Fruit fly (Drosophila melanogaster) whole organism, embryonic: Measurements from ENCODE around the gene drn.
A peak's percentile ranks its signal among the peaks of the same experiment; 100 is the strongest.

Experiments used
- ATbp ChIP-seq: fragments of 200-800 bp; sonication (Bioruptor generic); optimal IDR thresholded peaks from 2 replicates; lab custom pipeline; 2017; ENCODE audit warnings: missing biosample characterization, mild to moderate bottlenecking, missing genetic modification characterization, missing genetic modification reagents
- Antp ChIP-seq: fragments of 200-800 bp; sonication (Bioruptor generic); optimal IDR thresholded peaks from 3 replicates; lab custom pipeline; 2016; ENCODE audit warnings: missing biosample characterization, missing genetic modification characterization
- Asciz ChIP-seq: fragments of 200-800 bp; sonication (Bioruptor generic); optimal IDR thresholded peaks from 2 replicates; lab custom pipeline; 2017; ENCODE audit warnings: missing biosample characterization, mild to moderate bottlenecking, missing genetic modification characterization, missing genetic modification reagents
- Atf6 ChIP-seq: fragments of 200-800 bp; sonication (Bioruptor generic); IDR thresholded peaks from 2 replicates; pipeline ENCODE4 v1.3.6; 2022; ENCODE audit warnings: missing biosample characterization, missing genetic modification characterization
- Blimp-1 ChIP-seq: fragments of 200-800 bp; sonication (Bioruptor generic); optimal IDR thresholded peaks from 3 replicates; lab custom pipeline; 2018; ENCODE audit warnings: missing biosample characterization, missing genetic modification characterization, mild to moderate bottlenecking, moderate library complexity, missing genetic modification reagents
- CG1024 ChIP-seq: fragments of 200-800 bp; sonication (Bioruptor generic); IDR thresholded peaks from 2 replicates; pipeline ENCODE4 v1.3.6; 2022; ENCODE audit warnings: missing biosample characterization, missing genetic modification characterization
- CG10274 ChIP-seq: fragments of 200-800 bp; sonication (Bioruptor generic); optimal IDR thresholded peaks from 3 replicates; lab custom pipeline; 2017; ENCODE audit warnings: missing biosample characterization, mild to moderate bottlenecking, missing genetic modification characterization
- CG10321 ChIP-seq: fragments of 200-800 bp; sonication (Bioruptor generic); IDR thresholded peaks from 2 replicates; pipeline ENCODE4 v1.3.6; 2022; ENCODE audit warnings: missing biosample characterization, missing genetic modification characterization
- CG11456 ChIP-seq: fragments of 200-800 bp; sonication (Bioruptor generic); IDR thresholded peaks from 3 replicates; pipeline ENCODE4 v1.3.6; 2022; ENCODE audit warnings: missing biosample characterization, missing genetic modification characterization
- CG11504 ChIP-seq: fragments of 200-800 bp; sonication (Bioruptor generic); optimal IDR thresholded peaks from 3 replicates; lab custom pipeline; 2019; ENCODE audit warnings: missing biosample characterization, mild to moderate bottlenecking, missing genetic modification characterization, moderate library complexity
- CG12155 ChIP-seq: fragments of 200-800 bp; sonication (Bioruptor generic); optimal IDR thresholded peaks from 3 replicates; lab custom pipeline; 2016; ENCODE audit warnings: missing biosample characterization, missing genetic modification characterization
- CG15073 ChIP-seq: fragments of 200-800 bp; sonication (Bioruptor generic); optimal IDR thresholded peaks from 2 replicates; lab custom pipeline; 2016; ENCODE audit warnings: missing biosample characterization, missing genetic modification characterization
- CG17361 ChIP-seq: fragments of 200-800 bp; sonication (Bioruptor generic); IDR thresholded peaks from 3 replicates; pipeline ENCODE4 v1.3.6; 2022; ENCODE audit warnings: missing biosample characterization, missing genetic modification characterization
- CG17568 ChIP-seq: fragments of 200-800 bp; sonication (Bioruptor generic); optimal IDR thresholded peaks from 2 replicates; lab custom pipeline; 2018; ENCODE audit warnings: missing biosample characterization, mild to moderate bottlenecking, missing genetic modification characterization, moderate library complexity
- CG18599 ChIP-seq: fragments of 200-800 bp; sonication (Bioruptor generic); optimal IDR thresholded peaks from 3 replicates; lab custom pipeline; 2017; ENCODE audit warnings: missing biosample characterization, missing genetic modification characterization, mild to moderate bottlenecking, moderate library complexity, missing genetic modification reagents
- CG30431 ChIP-seq: fragments of 200-800 bp; sonication (Bioruptor generic); optimal IDR thresholded peaks from 2 replicates; lab custom pipeline; 2017; ENCODE audit warnings: missing biosample characterization, missing genetic modification characterization
- CG3163 ChIP-seq: fragments of 200-800 bp; sonication (Bioruptor generic); optimal IDR thresholded peaks from 3 replicates; lab custom pipeline; 2016; ENCODE audit warnings: missing biosample characterization, missing genetic modification characterization
- CG32532 ChIP-seq: fragments of 200-800 bp; sonication (Bioruptor generic); IDR thresholded peaks from 2 replicates; pipeline ENCODE4 v1.3.6; 2022; ENCODE audit warnings: missing biosample characterization, missing genetic modification characterization
- CG3726 ChIP-seq: fragments of 200-800 bp; sonication (Bioruptor generic); IDR thresholded peaks from 3 replicates; pipeline ENCODE4, ENCODE4 v1.3.6; 2022; ENCODE audit warnings: missing biosample characterization, missing genetic modification characterization
- CG7987 ChIP-seq: fragments of 200-800 bp; sonication (Bioruptor generic); optimal IDR thresholded peaks from 2 replicates; lab custom pipeline; 2018; ENCODE audit warnings: missing biosample characterization, mild to moderate bottlenecking, missing genetic modification characterization, moderate library complexity
- CG9215 ChIP-seq: fragments of 200-800 bp; sonication (Bioruptor generic); IDR thresholded peaks from 2 replicates; pipeline ENCODE4 v1.3.6; 2022; ENCODE audit warnings: missing biosample characterization, missing genetic modification characterization
- Drgx ChIP-seq: fragments of 200-800 bp; sonication (Bioruptor generic); IDR thresholded peaks from 2 replicates; pipeline ENCODE4 v1.3.6; 2022; ENCODE audit warnings: missing biosample characterization, missing genetic modification characterization
- E2f2 ChIP-seq: fragments of 200-800 bp; sonication (Bioruptor generic); IDR thresholded peaks from 2 replicates; pipeline ENCODE4 v1.3.6; 2022; ENCODE audit warnings: missing biosample characterization, missing genetic modification characterization
- HHEX ChIP-seq: fragments of 200-800 bp; sonication (Bioruptor generic); optimal IDR thresholded peaks from 3 replicates; lab custom pipeline; 2017; ENCODE audit warnings: missing biosample characterization, mild to moderate bottlenecking, missing genetic modification characterization, missing genetic modification reagents
- Hmr ChIP-seq: fragments of 200-800 bp; sonication (Bioruptor generic); optimal IDR thresholded peaks from 3 replicates; lab custom pipeline; 2017; ENCODE audit warnings: mild to moderate bottlenecking, missing biosample characterization, missing genetic modification reagents, missing genetic modification characterization
- Hmx ChIP-seq: fragments of 200-800 bp; sonication (Bioruptor generic); optimal IDR thresholded peaks from 2 replicates; lab custom pipeline; 2016; ENCODE audit warnings: missing biosample characterization, missing genetic modification characterization
- MESR4 ChIP-seq: fragments of 200-800 bp; sonication (Bioruptor generic); optimal IDR thresholded peaks from 2 replicates; lab custom pipeline; 2018; ENCODE audit warnings: missing biosample characterization, mild to moderate bottlenecking, missing genetic modification characterization, moderate library complexity
- Med ChIP-seq: fragments of 200-800 bp; sonication (Bioruptor generic); peaks from one replicate; lab custom pipeline; 2016; ENCODE audit warnings: missing biosample characterization, missing genetic modification characterization, mild to moderate bottlenecking, inconsistent platforms, moderate library complexity
- Meics ChIP-seq: fragments of 200-800 bp; sonication (Bioruptor generic); optimal IDR thresholded peaks from 2 replicates; lab custom pipeline; 2017; ENCODE audit warnings: missing biosample characterization, mild to moderate bottlenecking, missing genetic modification characterization
- Vsx1 ChIP-seq: fragments of 200-800 bp; sonication (Bioruptor generic); optimal IDR thresholded peaks from 2 replicates; lab custom pipeline; 2017; ENCODE audit warnings: missing biosample characterization, mild to moderate bottlenecking, missing genetic modification characterization, missing genetic modification reagents
- Xbp1 ChIP-seq: fragments of 200-800 bp; sonication (Bioruptor generic); optimal IDR thresholded peaks from 3 replicates; lab custom pipeline; 2016; ENCODE audit warnings: missing biosample characterization, mild to moderate bottlenecking, missing genetic modification characterization
- Xrp1 ChIP-seq: fragments of 200-800 bp; sonication (Bioruptor generic); IDR thresholded peaks from 2 replicates; pipeline ENCODE4 v1.3.6; 2022; ENCODE audit warnings: missing biosample characterization, missing genetic modification characterization
- ash1 ChIP-seq: fragments of 200-800 bp; sonication (Bioruptor generic); optimal IDR thresholded peaks from 2 replicates; lab custom pipeline; 2018; ENCODE audit warnings: missing biosample characterization, mild to moderate bottlenecking, missing genetic modification characterization
- br ChIP-seq: fragments of >200 bp; optimal IDR thresholded peaks from 2 replicates; lab custom pipeline; 2017
- bsh ChIP-seq, 2 experiments: fragments of 200-800 bp; sonication (Bioruptor generic); optimal IDR thresholded peaks; 2 replicates each; lab custom pipeline; 2017 to 2018; ENCODE audit warnings: mild to moderate bottlenecking in 2 of 2, missing biosample characterization in 2 of 2, missing genetic modification characterization in 2 of 2, moderate library complexity in 1 of 2
- cad ChIP-seq: fragments of >200 bp; optimal IDR thresholded peaks from 2 replicates; lab custom pipeline; 2017; ENCODE audit warnings: missing biosample characterization, missing genetic modification characterization
- caup ChIP-seq: fragments of 200-800 bp; sonication (Bioruptor generic); optimal IDR thresholded peaks from 3 replicates; lab custom pipeline; 2017; ENCODE audit warnings: missing biosample characterization, mild to moderate bottlenecking, missing genetic modification characterization, moderate library complexity; ENCODE audit not compliant: severe bottlenecking
- dpn ChIP-seq, 2 experiments: fragments of 200-800 bp; sonication (Bioruptor generic); optimal IDR thresholded peaks; 3 replicates each; lab custom pipeline; 2016; ENCODE audit warnings: missing biosample characterization in 2 of 2, missing genetic modification characterization in 2 of 2
- esg ChIP-seq: fragments of 200-800 bp; sonication (Bioruptor generic); conservative IDR thresholded peaks from 2 replicates; pipeline ENCODE4 v1.3.6; 2022; ENCODE audit warnings: missing biosample characterization, missing genetic modification characterization
- exex ChIP-seq: fragments of 200-800 bp; sonication (Bioruptor generic); optimal IDR thresholded peaks from 4 replicates; lab custom pipeline; 2018; ENCODE audit warnings: missing biosample characterization, mild to moderate bottlenecking, missing genetic modification characterization, moderate library complexity
- gt ChIP-seq: fragments of 200-800 bp; sonication (Bioruptor generic); IDR thresholded peaks from 2 replicates; pipeline ENCODE4 v1.3.6; 2022; ENCODE audit warnings: missing biosample characterization, missing genetic modification characterization
- h ChIP-seq: fragments of >200 bp; optimal IDR thresholded peaks from 2 replicates; lab custom pipeline; 2017
- lilli ChIP-seq: fragments of 200-800 bp; sonication (Bioruptor generic); optimal IDR thresholded peaks from 3 replicates; lab custom pipeline; 2016; ENCODE audit warnings: missing biosample characterization, missing genetic modification characterization
- nom ChIP-seq: fragments of 200-800 bp; sonication (Bioruptor generic); optimal IDR thresholded peaks from 2 replicates; lab custom pipeline; 2017; ENCODE audit warnings: missing biosample characterization, missing genetic modification characterization, mild to moderate bottlenecking, moderate library complexity, missing genetic modification reagents
- pzg ChIP-seq: fragments of 200-800 bp; sonication (Bioruptor generic); optimal IDR thresholded peaks from 3 replicates; lab custom pipeline; 2018; ENCODE audit warnings: missing biosample characterization, mild to moderate bottlenecking, missing genetic modification characterization, moderate library complexity
- schlank ChIP-seq: fragments of 200-800 bp; sonication (Bioruptor generic); optimal IDR thresholded peaks from 2 replicates; lab custom pipeline; 2018; ENCODE audit warnings: missing biosample characterization, mild to moderate bottlenecking, missing genetic modification characterization
- scrt ChIP-seq: fragments of 200-800 bp; sonication (Bioruptor generic); optimal IDR thresholded peaks from 2 replicates; lab custom pipeline; 2018; ENCODE audit warnings: missing biosample characterization, mild to moderate bottlenecking, missing genetic modification characterization, moderate library complexity
- sd ChIP-seq: fragments of 200-800 bp; sonication (Bioruptor generic); optimal IDR thresholded peaks from 3 replicates; lab custom pipeline; 2018; ENCODE audit warnings: missing biosample characterization, mild to moderate bottlenecking, missing genetic modification characterization, moderate library complexity
- sens ChIP-seq: fragments of 200-800 bp; sonication (Bioruptor generic); peaks from one replicate; lab custom pipeline; 2016; ENCODE audit warnings: missing biosample characterization, missing genetic modification characterization
- tin ChIP-seq: fragments of 200-800 bp; sonication (Bioruptor generic); optimal IDR thresholded peaks from 3 replicates; lab custom pipeline; 2016; ENCODE audit warnings: missing biosample characterization, missing genetic modification characterization

drn gene

DNA sequence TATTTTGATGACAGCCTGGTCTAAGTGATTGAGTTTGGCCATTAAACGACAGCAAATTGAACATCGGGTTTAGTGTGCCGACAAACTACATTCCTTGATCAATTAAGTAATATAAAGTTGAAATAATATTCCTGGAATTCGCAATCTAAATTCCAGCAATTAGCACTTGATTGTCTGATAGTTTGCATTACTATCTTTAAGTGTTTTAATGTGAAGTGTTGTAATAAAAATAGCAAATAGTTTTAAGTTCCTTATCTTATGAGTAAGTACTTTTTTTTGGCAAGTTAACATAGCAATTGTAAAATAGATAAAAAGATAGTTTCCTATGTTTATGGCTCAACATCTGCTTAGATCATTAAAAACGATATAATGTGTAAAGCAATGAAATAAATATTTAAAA is 48.3 kb downstream of the drn start:
- no peak for TF ChIP-seq tin
- TF ChIP-seq scrt (GFP tag; lab: Kevin White, UChicago): no peak
- no peak for TF ChIP-seq Med (GFP tag; lab: Kevin White, UChicago)
- TF ChIP-seq CG11456 (GFP tag; lab: Robert Waterston, UW): no peak
- no peak for TF ChIP-seq cad
- TF ChIP-seq CG12155 (GFP tag; lab: Kevin White, UChicago): no peak
- no peak for TF ChIP-seq CG32532 (GFP tag; lab: Robert Waterston, UW)
- TF ChIP-seq CG3726 (GFP tag; lab: Robert Waterston, UW): no peak
- peak; percentile 52 for TF ChIP-seq exex (tag; lab: Kevin White, UChicago)
- peak; percentile 59 for TF ChIP-seq sd (tag; lab: Kevin White, UChicago)
- no peak for TF ChIP-seq CG30431
- no peak for TF ChIP-seq Antp
- TF ChIP-seq sens (GFP tag; lab: Kevin White, UChicago): no peak
- TF ChIP-seq h (lab: Kevin White, UChicago): no peak
- no peak for TF ChIP-seq CG10321 (GFP tag; lab: Robert Waterston, UW)

- TF ChIP-seq schlank (no peak), esg (GFP tag; lab: Robert Waterston, UW) (no peak), gt (no peak), nom (GFP tag; lab: Kevin White, UChicago) (peak; percentile 96), CG15073 (GFP tag; lab: Kevin White, UChicago) (no peak), lilli (GFP tag; lab: Kevin White, UChicago) (no peak), Atf6 (GFP tag; lab: Robert Waterston, UW) (0 out of 2 replicates have a peak, but pooled peaks have one; percentile 20), CG10274 (GFP tag; lab: Kevin White, UChicago) (no peak), Drgx (GFP tag; lab: Robert Waterston, UW) (peak; percentile 50; the same call in 1 of the 2 replicates), bsh (GFP tag; optimal IDR thresholded peaks at IDR 0.05; lab: Kevin White, UChicago) (peak in 1 of 2 experiments; percentile 72)
Measured at dm6 chr3R:9388972-9389371, 49.0 kb downstream of the drn start.

DNA sequence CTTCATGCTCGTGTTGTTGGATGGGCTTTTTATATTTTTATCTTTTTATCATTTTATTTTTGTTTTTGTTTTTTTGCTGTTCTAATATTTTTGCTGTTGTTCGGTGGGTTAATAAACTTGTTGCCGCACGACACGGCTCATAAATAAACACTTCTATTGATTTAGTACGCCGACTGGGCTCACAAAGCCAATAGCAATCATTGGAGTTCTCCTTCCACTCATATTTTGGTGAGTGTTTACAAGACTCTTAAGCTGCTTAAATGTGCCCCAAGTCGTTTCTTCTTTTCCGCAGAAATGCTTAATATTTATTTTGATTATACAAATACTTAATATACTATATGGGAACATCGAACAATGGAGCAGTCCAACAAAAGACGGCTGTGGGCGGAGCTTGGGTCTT is 50.2 kb downstream of the drn start:
- TF ChIP-seq Asciz (GFP tag; lab: Kevin White, UChicago): peak; percentile 4
- peak; percentile 6 for TF ChIP-seq CG11504 (tag; lab: Kevin White, UChicago)
- TF ChIP-seq pzg (GFP tag; lab: Kevin White, UChicago): no peak
- TF ChIP-seq CG17361 (GFP tag; lab: Robert Waterston, UW): 0 out of 3 replicates have a peak, but pooled peaks have one; percentile 18
- TF ChIP-seq CG7987: peak; percentile 37
- no peak for TF ChIP-seq CG1024 (GFP tag; lab: Robert Waterston, UW)
- peak; percentile 54 for TF ChIP-seq caup (GFP tag; lab: Kevin White, UChicago)
- TF ChIP-seq Hmx (GFP tag; lab: Kevin White, UChicago): no peak
- peak; percentile 31; the same call in 1 of the 2 replicates for TF ChIP-seq Xrp1 (GFP tag; lab: Robert Waterston, UW)
- TF ChIP-seq CG9215 (GFP tag; lab: Robert Waterston, UW): no peak
- peak; percentile 46 for TF ChIP-seq CG17568
- peak; percentile 18 for TF ChIP-seq Blimp-1 (GFP tag; lab: Kevin White, UChicago)
- TF ChIP-seq HHEX (GFP tag; lab: Kevin White, UChicago): peak; percentile 43
- peak; percentile 64 for TF ChIP-seq Hmr (GFP tag; lab: Kevin White, UChicago)
- peak; percentile 20 for TF ChIP-seq sens (GFP tag; lab: Kevin White, UChicago)
- no peak for TF ChIP-seq ash1 (GFP tag; lab: Kevin White, UChicago)
- TF ChIP-seq ATbp (GFP tag; lab: Kevin White, UChicago): peak; percentile 50
- peak; percentile 26 for TF ChIP-seq Meics (GFP tag; lab: Kevin White, UChicago)
- no peak for TF ChIP-seq br (lab: Kevin White, UChicago)
- TF ChIP-seq MESR4 (GFP tag; lab: Kevin White, UChicago): no peak
- TF ChIP-seq CG3163 (GFP tag; lab: Kevin White, UChicago): no peak
- TF ChIP-seq Vsx1: peak; percentile 63
- peak; percentile 22 for TF ChIP-seq CG18599
- no peak for TF ChIP-seq dpn (GFP tag; optimal IDR thresholded peaks at IDR 0.05; lab: Kevin White, UChicago)
- 0 out of 2 replicates have a peak, but pooled peaks have one; percentile 9 for TF ChIP-seq E2f2 (GFP tag; lab: Robert Waterston, UW)
- TF ChIP-seq Xbp1: no peak
